Worm (Caenorhabditis elegans): Measurements from ENCODE around the gene ilys-4.

ilys-4 gene

ce11 chrIV:7902221-7902904 lies 5.0 kb upstream of the ilys-4 start, which contains the start of gene arp-11 (continued):
- no peak for TF ChIP-seq ccch-3 (GFP tag; optimal IDR thresholded peaks at IDR 0.05)
- no peak for TF ChIP-seq egl-44 (GFP tag; IDR thresholded peaks at IDR 0.05)
- TF ChIP-seq ama-1 (optimal IDR thresholded peaks at IDR 0.05), result no peak
- no peak for TF ChIP-seq ama-1 (GFP tag; optimal IDR thresholded peaks at IDR 0.05)
- no peak for TF ChIP-seq egrh-3 (GFP tag; IDR thresholded peaks at IDR 0.05)
- no peak for TF ChIP-seq ekl-4 (GFP tag; IDR thresholded peaks at IDR 0.05)
- no peak for TF ChIP-seq nfya-2 (GFP tag; IDR thresholded peaks at IDR 0.05)
- TF ChIP-seq C17E4.6 (GFP tag; IDR thresholded peaks at IDR 0.05), result no peak
- TF ChIP-seq dpl-1 (GFP tag; optimal IDR thresholded peaks at IDR 0.05), result no peak
- TF ChIP-seq K12H6.12 (tag; optimal IDR thresholded peaks at IDR 0.05), result no peak
- no peak for TF ChIP-seq hlh-12 (tag; optimal IDR thresholded peaks at IDR 0.05)
- peak; percentile 23 for TF ChIP-seq nhr-80 (tag; optimal IDR thresholded peaks at IDR 0.05)
- no peak for TF ChIP-seq lin-26 (GFP tag; IDR thresholded peaks at IDR 0.05)
- TF ChIP-seq Y53G8AR.9 (GFP tag; conservative IDR thresholded peaks at IDR 0.05), result no peak
- TF ChIP-seq bed-2 (GFP tag; IDR thresholded peaks at IDR 0.05), result no peak
- TF ChIP-seq mcd-1 (GFP tag; IDR thresholded peaks at IDR 0.05), result no peak
- TF ChIP-seq F33H1.4 (GFP tag; IDR thresholded peaks at IDR 0.05), result peak; percentile 26; the same call in 1 of the 2 replicates
- TF ChIP-seq attf-3 (GFP tag; conservative IDR thresholded peaks at IDR 0.05), result no peak
- TF ChIP-seq Y56A3A.18 (GFP tag; IDR thresholded peaks at IDR 0.05), result no peak
- TF ChIP-seq nhr-179 (tag; optimal IDR thresholded peaks at IDR 0.05), result no peak
- no peak for TF ChIP-seq nfyb-1 (GFP tag; IDR thresholded peaks at IDR 0.05)
- peak; percentile 65 for TF ChIP-seq lsl-1 (GFP tag; optimal IDR thresholded peaks at IDR 0.05)
- TF ChIP-seq ztf-3 (GFP tag; optimal IDR thresholded peaks at IDR 0.05), result no peak
- TF ChIP-seq C06A6.2 (GFP tag; conservative IDR thresholded peaks at IDR 0.05), result no peak
- TF ChIP-seq madf-8 (GFP tag; conservative IDR thresholded peaks at IDR 0.05), result no peak
- no peak for TF ChIP-seq ztf-6 (GFP tag; IDR thresholded peaks at IDR 0.05)
- TF ChIP-seq rec-8 (tag; optimal IDR thresholded peaks at IDR 0.05), result no peak
- no peak for TF ChIP-seq sptf-2 (GFP tag; optimal IDR thresholded peaks at IDR 0.05)
- peak; percentile 11 for TF ChIP-seq snpc-3.4 (tag; optimal IDR thresholded peaks at IDR 0.05)
- TF ChIP-seq ceh-79 (tag; optimal IDR thresholded peaks at IDR 0.05), result no peak
- TF ChIP-seq F52B5.7 (tag; optimal IDR thresholded peaks at IDR 0.05), result no peak
- TF ChIP-seq zim-3 (tag; optimal IDR thresholded peaks at IDR 0.05), result no peak

ce11 chrIV:7898489-7898888 lies 1.1 kb upstream of the ilys-4 start:
- TF ChIP-seq nhr-80 (tag; optimal IDR thresholded peaks at IDR 0.05) (peak; percentile 70), cebp-1 (GFP tag; IDR thresholded peaks at IDR 0.05) (no peak), cebp-1 (tag; optimal IDR thresholded peaks at IDR 0.05) (no peak), sdz-38 (tag; optimal IDR thresholded peaks at IDR 0.05) (no peak)

- no peak for TF ChIP-seq lag-1 (GFP tag; IDR thresholded peaks at IDR 0.05)
- no peak for TF ChIP-seq let-526 (GFP tag; IDR thresholded peaks at IDR 0.05)
- no peak for TF ChIP-seq ama-1 (optimal IDR thresholded peaks at IDR 0.05)
- no peak for TF ChIP-seq ama-1 (GFP tag; optimal IDR thresholded peaks at IDR 0.05)
- TF ChIP-seq nhr-90 (tag; optimal IDR thresholded peaks at IDR 0.05), result no peak
- no peak for TF ChIP-seq egl-44 (GFP tag; IDR thresholded peaks at IDR 0.05)
- TF ChIP-seq F10E7.11 (tag; optimal IDR thresholded peaks at IDR 0.05), result no peak
- TF ChIP-seq B0019.2 (GFP tag; conservative IDR thresholded peaks at IDR 0.05), result no peak
- TF ChIP-seq B0035.1 (tag; optimal IDR thresholded peaks at IDR 0.05), result no peak
- no peak for TF ChIP-seq mxl-1 (tag; optimal IDR thresholded peaks at IDR 0.05)
- TF ChIP-seq Y67H2A.10 (GFP tag; conservative IDR thresholded peaks at IDR 0.05), result no peak
- TF ChIP-seq fkh-3 (tag; optimal IDR thresholded peaks at IDR 0.05), result no peak
- no peak for TF ChIP-seq lin-40 (tag; optimal IDR thresholded peaks at IDR 0.05)
- no peak for TF ChIP-seq athp-1 (tag; optimal IDR thresholded peaks at IDR 0.05)
- TF ChIP-seq unc-130 (GFP tag; optimal IDR thresholded peaks at IDR 0.05), result no peak
- no peak for TF ChIP-seq ztf-6 (GFP tag; IDR thresholded peaks at IDR 0.05)
- no peak for TF ChIP-seq hrde-1 (tag; optimal IDR thresholded peaks at IDR 0.05; ENCODE audit: borderline replicate concordance)
These were observed 610 bp upstream of the ilys-4 start for ce11 chrIV:7897953-7898352.
